Worm (Caenorhabditis elegans) whole organism, L3 larva: Measurements from ENCODE around the gene srbc-55.

ENCODE experiments used
- ceh-16 ChIP-seq: sonication (generic microtip); optimal IDR thresholded peaks from 2 replicates; lab custom pipeline; 2017; ENCODE audit warnings: missing biosample characterization, missing genetic modification characterization
- eor-1 ChIP-seq, 2 experiments: fragments of 150-350 bp; optimal IDR thresholded peaks; 2 replicates each; lab custom pipeline; 2014 to 2018; ENCODE audit warnings: missing biosample characterization in 2 of 2, missing genetic modification characterization in 2 of 2
- nhr-11 ChIP-seq: fragments of 150-350 bp; optimal IDR thresholded peaks from 2 replicates; lab custom pipeline; 2014; ENCODE audit warnings: missing biosample characterization, missing genetic modification characterization
- nhr-12 ChIP-seq: fragments of 150-350 bp; optimal IDR thresholded peaks from 2 replicates; lab custom pipeline; 2014; ENCODE audit warnings: missing biosample characterization, missing genetic modification characterization
- pqm-1 ChIP-seq: fragments of 150-350 bp; optimal IDR thresholded peaks from 2 replicates; lab custom pipeline; 2017; ENCODE audit warnings: missing biosample characterization, missing genetic modification characterization, inconsistent platforms
- unc-39 ChIP-seq: sonication (generic microtip); optimal IDR thresholded peaks from 4 replicates; lab custom pipeline; 2017; ENCODE audit warnings: missing biosample characterization, missing genetic modification characterization

DNA sequence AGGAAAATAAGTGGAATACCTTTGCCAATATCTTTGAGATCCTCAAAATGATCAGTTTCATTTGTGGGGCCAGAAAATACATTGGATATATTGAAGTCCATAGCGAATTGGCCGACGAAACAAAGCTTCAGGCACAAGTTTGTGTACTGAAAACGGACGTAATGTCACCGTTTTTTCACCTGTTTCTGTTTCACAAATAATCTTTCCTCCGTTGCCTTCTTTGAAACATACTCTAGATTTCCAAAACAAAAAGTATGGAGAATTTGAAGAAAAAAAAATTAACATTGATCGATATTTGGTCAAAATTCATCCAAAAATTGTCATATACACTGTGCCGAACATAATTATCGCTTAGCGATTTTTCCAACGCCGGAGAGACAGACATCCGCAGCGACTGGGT, 32.8 kb upstream of the srbc-55 start, which contains the start of gene srz-12:
- no peak for TF ChIP-seq unc-39 (tag; lab: Kevin White, UChicago)
- no peak for TF ChIP-seq nhr-11 (tag; lab: Kevin White, UChicago)
- TF ChIP-seq ceh-16 (tag; lab: Kevin White, UChicago), result no peak
- TF ChIP-seq pqm-1 (tag; lab: Kevin White, UChicago), result no peak
- TF ChIP-seq nhr-12, result no peak
- TF ChIP-seq eor-1 (tag; optimal IDR thresholded peaks at IDR 0.05; lab: Kevin White, UChicago), result no peak
